Fruit fly (Drosophila melanogaster) whole organism, adult: ENCODE data around the gene Ugalt.

Experiments used
- bab1 ChIP-seq: fragments of 200-800 bp; sonication (Bioruptor generic); optimal IDR thresholded peaks from 3 replicates; lab custom pipeline; 2019; ENCODE audit warnings: missing biosample characterization, mild to moderate bottlenecking, missing genetic modification characterization, moderate library complexity
- ovo ChIP-seq: fragments of 200-800 bp; sonication (Bioruptor generic); optimal IDR thresholded peaks from 2 replicates; lab custom pipeline; 2016; ENCODE audit warnings: missing biosample characterization, missing genetic modification characterization
- pad ChIP-seq: fragments of 200-800 bp; sonication (Bioruptor generic); optimal IDR thresholded peaks from 3 replicates; lab custom pipeline; 2017; ENCODE audit warnings: missing biosample characterization, missing genetic modification characterization, mild to moderate bottlenecking, moderate library complexity, missing genetic modification reagents
- tj ChIP-seq: fragments of 200-800 bp; sonication (Bioruptor generic); optimal IDR thresholded peaks from 3 replicates; lab custom pipeline; 2017; ENCODE audit warnings: missing biosample characterization, mild to moderate bottlenecking, missing genetic modification characterization, moderate library complexity

dm6 chrX:2698064-2698894 lies 5.4 kb downstream of the Ugalt start, which contains the start of the genes Spg7 and Lint-O:
- TF ChIP-seq pad (no peak), ovo (no peak), tj (peak; percentile 46), bab1 (GFP tag; lab: Kevin White, UChicago) (no peak)
